Fruit fly (Drosophila melanogaster) whole organism, embryonic: Measurements from ENCODE around the gene CG13601.

Experiments used
- ATbp ChIP-seq: fragments of 200-800 bp; sonication (Bioruptor generic); optimal IDR thresholded peaks from 2 replicates; lab custom pipeline; 2017; ENCODE audit warnings: missing biosample characterization, mild to moderate bottlenecking, missing genetic modification characterization, missing genetic modification reagents
- BEAF-32 ChIP-seq: fragments of 200-800 bp; sonication (Bioruptor generic); optimal IDR thresholded peaks from 3 replicates; lab custom pipeline; 2017; ENCODE audit warnings: missing biosample characterization, missing genetic modification characterization, mild to moderate bottlenecking, moderate library complexity, missing genetic modification reagents
- CG10321 ChIP-seq: fragments of 200-800 bp; sonication (Bioruptor generic); IDR thresholded peaks from 2 replicates; pipeline ENCODE4 v1.3.6; 2022; ENCODE audit warnings: missing biosample characterization, missing genetic modification characterization
- CG10543 ChIP-seq: fragments of 200-800 bp; sonication (Bioruptor generic); optimal IDR thresholded peaks from 3 replicates; lab custom pipeline; 2017; ENCODE audit warnings: missing biosample characterization, mild to moderate bottlenecking, missing genetic modification characterization, moderate library complexity
- CG14050 ChIP-seq: fragments of 200-800 bp; sonication (Bioruptor generic); IDR thresholded peaks from 3 replicates; pipeline ENCODE4 v1.3.6; 2022; ENCODE audit warnings: missing biosample characterization, missing genetic modification characterization
- CG16779 ChIP-seq: fragments of 200-800 bp; sonication (Bioruptor generic); IDR thresholded peaks from 2 replicates; pipeline ENCODE4 v1.3.6; 2022; ENCODE audit warnings: missing biosample characterization, missing genetic modification characterization
- CG16863 ChIP-seq: fragments of 200-800 bp; sonication (Bioruptor generic); optimal IDR thresholded peaks from 3 replicates; lab custom pipeline; 2016; ENCODE audit warnings: missing biosample characterization, missing genetic modification characterization
- CG18599 ChIP-seq: fragments of 200-800 bp; sonication (Bioruptor generic); optimal IDR thresholded peaks from 3 replicates; lab custom pipeline; 2017; ENCODE audit warnings: missing biosample characterization, missing genetic modification characterization, mild to moderate bottlenecking, moderate library complexity, missing genetic modification reagents
- CG2116 ChIP-seq: fragments of 200-800 bp; sonication (Bioruptor generic); optimal IDR thresholded peaks from 3 replicates; lab custom pipeline; 2018; ENCODE audit warnings: missing biosample characterization, mild to moderate bottlenecking, missing genetic modification characterization
- CG31388 ChIP-seq: fragments of 200-800 bp; sonication (Bioruptor generic); optimal IDR thresholded peaks from 2 replicates; lab custom pipeline; 2016; ENCODE audit warnings: missing biosample characterization, missing genetic modification characterization
- CG31441 ChIP-seq: fragments of 200-800 bp; sonication (Bioruptor generic); IDR thresholded peaks from 2 replicates; pipeline ENCODE4 v1.3.6; 2022; ENCODE audit warnings: missing biosample characterization, missing genetic modification characterization
- CG3281 ChIP-seq: fragments of 200-800 bp; sonication (Bioruptor generic); optimal IDR thresholded peaks from 3 replicates; lab custom pipeline; 2017; ENCODE audit warnings: missing biosample characterization, mild to moderate bottlenecking, missing genetic modification characterization
- CG3407 ChIP-seq: fragments of 200-800 bp; sonication (Bioruptor generic); optimal IDR thresholded peaks from 2 replicates; lab custom pipeline; 2018; ENCODE audit warnings: missing biosample characterization, mild to moderate bottlenecking, missing genetic modification characterization
- CG3726 ChIP-seq: fragments of 200-800 bp; sonication (Bioruptor generic); IDR thresholded peaks from 3 replicates; pipeline ENCODE4, ENCODE4 v1.3.6; 2022; ENCODE audit warnings: missing biosample characterization, missing genetic modification characterization
- CG4360 ChIP-seq: fragments of 200-800 bp; sonication (Bioruptor generic); IDR thresholded peaks from 2 replicates; pipeline ENCODE4 v1.3.6; 2022; ENCODE audit warnings: missing biosample characterization, missing genetic modification characterization
- CG4820 ChIP-seq: fragments of 200-800 bp; sonication (Bioruptor generic); optimal IDR thresholded peaks from 3 replicates; lab custom pipeline; 2016; ENCODE audit warnings: missing biosample characterization, missing genetic modification characterization
- CG4854 ChIP-seq: fragments of 200-800 bp; sonication (Bioruptor generic); optimal IDR thresholded peaks from 2 replicates; lab custom pipeline; 2016; ENCODE audit warnings: missing biosample characterization, missing genetic modification characterization, inconsistent platforms
- CG7556 ChIP-seq: fragments of 200-800 bp; sonication (Bioruptor generic); optimal IDR thresholded peaks from 2 replicates; lab custom pipeline; 2017; ENCODE audit warnings: missing biosample characterization, mild to moderate bottlenecking, missing genetic modification characterization
- CTCF ChIP-seq: fragments of 200-800 bp; sonication (Bioruptor generic); optimal IDR thresholded peaks from 2 replicates; lab custom pipeline; 2017; ENCODE audit warnings: missing biosample characterization, mild to moderate bottlenecking, missing genetic modification characterization, moderate library complexity
- CrebB ChIP-seq: fragments of 200-800 bp; sonication (Bioruptor generic); optimal IDR thresholded peaks from 3 replicates; lab custom pipeline; 2018; ENCODE audit warnings: missing biosample characterization, mild to moderate bottlenecking, missing genetic modification characterization
- Dfd ChIP-seq, 2 experiments: fragments of >200 bp; optimal IDR thresholded peaks; 2 replicates each; lab custom pipeline; 2017; ENCODE audit warnings: missing biosample characterization in 2 of 2, missing genetic modification characterization in 2 of 2
- Dref ChIP-seq: fragments of 200-800 bp; sonication (Bioruptor generic); IDR thresholded peaks from 2 replicates; pipeline ENCODE4 v1.3.6; 2022; ENCODE audit warnings: missing biosample characterization, missing genetic modification characterization
- Drgx ChIP-seq: fragments of 200-800 bp; sonication (Bioruptor generic); IDR thresholded peaks from 2 replicates; pipeline ENCODE4 v1.3.6; 2022; ENCODE audit warnings: missing biosample characterization, missing genetic modification characterization
- Hmr ChIP-seq: fragments of 200-800 bp; sonication (Bioruptor generic); optimal IDR thresholded peaks from 3 replicates; lab custom pipeline; 2017; ENCODE audit warnings: mild to moderate bottlenecking, missing biosample characterization, missing genetic modification reagents, missing genetic modification characterization
- Med ChIP-seq: fragments of 200-800 bp; sonication (Bioruptor generic); peaks from one replicate; lab custom pipeline; 2016; ENCODE audit warnings: missing biosample characterization, missing genetic modification characterization, mild to moderate bottlenecking, inconsistent platforms, moderate library complexity
- Opbp ChIP-seq: fragments of 200-800 bp; sonication (Bioruptor generic); IDR thresholded peaks from 3 replicates; pipeline ENCODE4 v1.3.6; 2022; ENCODE audit warnings: missing biosample characterization, missing genetic modification characterization; ENCODE audit not compliant: partially characterized antibody
- Sox102F ChIP-seq: fragments of 200-800 bp; sonication (Bioruptor generic); optimal IDR thresholded peaks from 2 replicates; lab custom pipeline; 2018; ENCODE audit warnings: missing biosample characterization, mild to moderate bottlenecking, missing genetic modification characterization, moderate library complexity
- ara ChIP-seq: fragments of 200-800 bp; sonication (Bioruptor generic); IDR thresholded peaks from 2 replicates; pipeline ENCODE4 v1.3.6; 2022; ENCODE audit warnings: missing biosample characterization, missing genetic modification characterization
- bab2 ChIP-seq: fragments of 200-800 bp; sonication (Bioruptor generic); optimal IDR thresholded peaks from 2 replicates; lab custom pipeline; 2016; ENCODE audit warnings: missing biosample characterization, missing genetic modification characterization
- chinmo ChIP-seq: fragments of 200-800 bp; sonication (Bioruptor generic); IDR thresholded peaks from 4 replicates; pipeline ENCODE4 v1.3.6; 2022; ENCODE audit warnings: missing biosample characterization, missing genetic modification characterization; ENCODE audit not compliant: partially characterized antibody
- dmrt99B ChIP-seq: fragments of 200-800 bp; sonication (Bioruptor generic); optimal IDR thresholded peaks from 2 replicates; lab custom pipeline; 2018; ENCODE audit warnings: missing biosample characterization, mild to moderate bottlenecking, missing genetic modification characterization, moderate library complexity
- eyg ChIP-seq: fragments of 200-800 bp; sonication (Bioruptor generic); optimal IDR thresholded peaks from 3 replicates; lab custom pipeline; 2016; ENCODE audit warnings: missing biosample characterization, missing genetic modification characterization
- fd3F ChIP-seq: fragments of 200-800 bp; sonication (Bioruptor generic); optimal IDR thresholded peaks from 2 replicates; lab custom pipeline; 2018; ENCODE audit warnings: missing biosample characterization, mild to moderate bottlenecking, missing genetic modification characterization, moderate library complexity
- gcm2 ChIP-seq: fragments of 200-800 bp; sonication (Bioruptor generic); optimal IDR thresholded peaks from 2 replicates; lab custom pipeline; 2016; ENCODE audit warnings: missing biosample characterization, missing genetic modification characterization
- lbe ChIP-seq: fragments of 200-800 bp; sonication (Bioruptor generic); optimal IDR thresholded peaks from 2 replicates; lab custom pipeline; 2016; ENCODE audit warnings: missing biosample characterization, mild to moderate bottlenecking, missing genetic modification characterization
- rib ChIP-seq: fragments of 200-800 bp; sonication (Bioruptor generic); IDR thresholded peaks from 2 replicates; pipeline ENCODE4 v1.3.6; 2022; ENCODE audit warnings: missing biosample characterization, missing genetic modification characterization
- sens ChIP-seq: fragments of 200-800 bp; sonication (Bioruptor generic); peaks from one replicate; lab custom pipeline; 2016; ENCODE audit warnings: missing biosample characterization, missing genetic modification characterization
- so ChIP-seq: fragments of 200-800 bp; sonication (Bioruptor generic); IDR thresholded peaks from 3 replicates; pipeline ENCODE4 v1.3.6; 2022; ENCODE audit warnings: missing biosample characterization, missing genetic modification characterization
- stwl ChIP-seq: fragments of 200-800 bp; sonication (Bioruptor generic); optimal IDR thresholded peaks from 3 replicates; lab custom pipeline; 2018; ENCODE audit warnings: missing biosample characterization, mild to moderate bottlenecking, missing genetic modification characterization, moderate library complexity
- vvl ChIP-seq: fragments of 200-800 bp; sonication (Bioruptor generic); IDR thresholded peaks from 2 replicates; pipeline ENCODE4 v1.3.6; 2022; ENCODE audit warnings: missing biosample characterization, missing genetic modification characterization

CG13601 gene

DNA sequence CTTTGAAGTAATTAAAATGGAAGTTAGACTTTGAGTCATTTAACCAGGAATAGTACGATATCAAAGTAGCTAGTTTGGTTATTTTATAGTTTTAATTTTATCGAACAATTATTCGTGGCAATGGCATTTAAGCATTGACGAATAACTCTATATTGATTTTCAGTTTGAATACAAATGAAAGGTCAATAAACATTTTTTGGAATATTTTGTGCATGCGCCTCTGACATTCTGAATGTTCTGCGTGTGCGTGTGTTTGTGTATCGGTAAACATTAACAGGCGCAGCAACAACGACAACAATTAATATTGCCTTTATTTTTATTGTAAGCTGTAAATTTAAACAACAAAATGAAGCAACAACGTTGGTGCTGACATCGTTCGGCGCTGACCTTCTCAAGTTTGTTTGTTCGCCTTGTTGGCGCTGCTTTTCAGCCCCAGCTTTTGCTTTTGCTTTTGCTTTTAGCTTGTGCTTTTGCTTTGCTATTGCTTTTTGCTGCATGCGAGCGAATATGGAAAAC is 18.0 kb downstream of the CG13601 start (continued):
- TF ChIP-seq gcm2: no peak
- no peak for TF ChIP-seq CG16779 (GFP tag; lab: Robert Waterston, UW)
- peak; percentile 60 for TF ChIP-seq CG10543 (GFP tag; lab: Kevin White, UChicago)
- TF ChIP-seq Opbp (GFP tag; lab: Robert Waterston, UW): no peak
- peak; percentile 69 for TF ChIP-seq Med (GFP tag; lab: Kevin White, UChicago)
- peak; percentile 53 for TF ChIP-seq CG18599 (GFP tag; lab: Kevin White, UChicago)
- peak; percentile 25 for TF ChIP-seq CG4820 (GFP tag; lab: Kevin White, UChicago)
- TF ChIP-seq ATbp: peak; percentile 76
- TF ChIP-seq so (GFP tag; lab: Robert Waterston, UW): peak; percentile 37; the same call in 2 of the 3 replicates
- no peak for TF ChIP-seq BEAF-32 (GFP tag; lab: Kevin White, UChicago)
- TF ChIP-seq bab2 (GFP tag; lab: Kevin White, UChicago): peak; percentile 18
- TF ChIP-seq CrebB: peak; percentile 66
- TF ChIP-seq CG10321 (GFP tag; lab: Robert Waterston, UW): 0 out of 2 replicates have a peak, but pooled peaks have one; percentile 13
- peak; percentile 14 for TF ChIP-seq CG3281 (GFP tag; lab: Kevin White, UChicago)
- TF ChIP-seq dmrt99B (tag; lab: Kevin White, UChicago): peak; percentile 56
- TF ChIP-seq CG16863 (GFP tag; lab: Kevin White, UChicago): peak; percentile 24
- peak; percentile 11; the same call in 1 of the 2 replicates for TF ChIP-seq ara
- no peak for TF ChIP-seq CG3726 (GFP tag; lab: Robert Waterston, UW)
- TF ChIP-seq CG4854 (GFP tag; lab: Kevin White, UChicago): no peak
- no peak for TF ChIP-seq lbe (GFP tag; lab: Kevin White, UChicago)
- TF ChIP-seq Sox102F (GFP tag; lab: Kevin White, UChicago): peak; percentile 56
- TF ChIP-seq eyg (GFP tag; lab: Kevin White, UChicago): peak; percentile 19
- peak; percentile 55 for TF ChIP-seq fd3F (GFP tag; lab: Kevin White, UChicago)
- TF ChIP-seq Hmr (GFP tag; lab: Kevin White, UChicago): peak; percentile 49
- TF ChIP-seq rib (GFP tag; lab: Robert Waterston, UW): no peak
- TF ChIP-seq sens (GFP tag; lab: Kevin White, UChicago): peak; percentile 83

DNA sequence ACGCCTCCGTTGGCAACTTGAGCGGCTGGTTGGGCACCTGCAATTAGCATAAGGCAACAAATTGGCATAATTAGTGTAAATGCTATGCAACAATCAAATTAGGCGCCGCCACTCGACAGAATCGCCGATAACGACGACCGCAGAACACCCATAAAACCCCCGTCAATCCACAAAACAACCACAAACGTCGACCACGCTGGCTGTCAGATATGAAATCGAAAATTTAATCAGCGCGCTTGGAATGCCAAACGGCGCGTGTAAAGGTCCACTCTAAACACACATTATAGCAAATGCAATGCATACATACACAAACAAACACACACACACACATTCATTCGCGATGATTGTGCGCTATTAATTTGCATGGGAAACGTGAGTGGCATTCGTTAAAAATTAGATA is 24.0 kb downstream of the CG13601 start:
- TF ChIP-seq CG31388 (no peak), CG31441 (GFP tag; lab: Robert Waterston, UW) (no peak), chinmo (GFP tag; lab: Robert Waterston, UW) (0 out of 4 replicates have a peak, but pooled peaks have one; percentile 68)

DNA sequence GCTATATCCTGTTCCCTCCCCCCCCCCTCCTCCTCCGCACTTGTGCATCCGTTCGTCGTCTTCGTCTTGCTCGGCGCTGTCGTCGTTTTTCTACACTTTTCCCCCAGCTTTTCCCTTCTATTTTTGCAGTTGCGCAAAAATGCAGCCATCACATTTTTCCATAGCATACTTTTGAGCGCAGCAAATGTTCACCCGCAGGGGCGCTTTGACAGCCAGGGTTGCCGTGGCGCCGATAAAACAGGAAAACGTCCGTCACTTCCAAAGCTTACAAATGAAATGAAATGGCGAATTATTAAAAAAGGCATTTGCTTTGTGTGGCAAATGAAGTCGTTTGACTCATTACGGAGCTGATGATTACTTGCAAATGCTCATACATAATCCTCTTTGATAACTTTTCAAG is 24.9 kb downstream of the CG13601 start:
- TF ChIP-seq CTCF (GFP tag; lab: Kevin White, UChicago) (peak; percentile 60), stwl (tag; lab: Kevin White, UChicago) (peak; percentile 81), CG14050 (GFP tag; lab: Robert Waterston, UW) (no peak), CG3407 (no peak), Med (GFP tag; lab: Kevin White, UChicago) (peak; percentile 34), CG2116 (GFP tag; lab: Kevin White, UChicago) (peak; percentile 91), vvl (GFP tag; lab: Robert Waterston, UW) (0 out of 2 replicates have a peak, but pooled peaks have one; percentile 16)

DNA sequence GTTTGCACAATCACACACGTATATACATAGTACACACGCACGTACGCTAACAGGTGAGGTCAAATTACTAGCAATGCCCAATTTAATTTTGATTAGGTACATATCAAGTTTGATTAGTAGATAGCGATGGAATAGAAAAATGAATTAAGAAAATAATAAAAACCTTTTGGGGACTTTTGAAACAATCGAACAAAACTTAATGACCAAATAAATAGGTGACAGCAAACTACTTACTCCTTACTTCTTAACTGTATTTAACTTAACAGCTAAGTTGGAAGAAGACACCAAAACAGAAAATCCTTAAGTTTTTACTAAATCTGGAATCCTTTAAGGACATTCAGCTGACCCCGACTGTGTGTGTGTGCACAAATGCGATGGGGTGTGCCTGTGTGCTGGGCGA is 25.4 kb downstream of the CG13601 start:
- no peak for TF ChIP-seq Dref
- no peak for TF ChIP-seq CG7556 (GFP tag; lab: Kevin White, UChicago)
- 0 out of 2 replicates have a peak, but pooled peaks have one; percentile 12 for TF ChIP-seq Drgx (GFP tag; lab: Robert Waterston, UW)
- TF ChIP-seq Dfd (GFP tag; optimal IDR thresholded peaks at IDR 0.05; lab: Kevin White, UChicago): no peak
- no peak for TF ChIP-seq CG4360 (GFP tag; lab: Robert Waterston, UW)
